Worm (Caenorhabditis elegans): ENCODE measurements around the gene unc-1.

unc-1 gene

ce11 chrX:1103702-1104262 is 41.5 kb upstream of the unc-1 start, which contains the start of gene ife-4:
Gene ife-4, plus strand, starts transcription at chrX:1104212.
- TF ChIP-seq hmg-1.2 (GFP tag; IDR thresholded peaks at IDR 0.05) (peak; percentile 44; the same call in 1 of the 2 replicates), fkh-3 (tag; optimal IDR thresholded peaks at IDR 0.05) (no peak), F49E8.2 (tag; optimal IDR thresholded peaks at IDR 0.05; ENCODE audit: insufficient read depth) (no peak), lin-26 (GFP tag; IDR thresholded peaks at IDR 0.05) (no peak), mcd-1 (GFP tag; IDR thresholded peaks at IDR 0.05) (no peak)

ce11 chrX:1096808-1097207 is 34.6 kb upstream of the unc-1 start, which contains the start of the genes pigx-1 and rme-6:
Gene pigx-1, minus strand, starts transcription at chrX:1097013.
Gene rme-6, plus strand, starts transcription at chrX:1097152.
- TF ChIP-seq attf-5 (GFP tag; optimal IDR thresholded peaks at IDR 0.05): no peak
- no peak for TF ChIP-seq chd-7 (tag; optimal IDR thresholded peaks at IDR 0.05)
- no peak for TF ChIP-seq Y53F4B.3 (GFP tag; IDR thresholded peaks at IDR 0.05)
- no peak for TF ChIP-seq ccch-3 (GFP tag; optimal IDR thresholded peaks at IDR 0.05)
- no peak for TF ChIP-seq F37B4.10 (GFP tag; IDR thresholded peaks at IDR 0.05)
- no peak for TF ChIP-seq lag-1 (GFP tag; IDR thresholded peaks at IDR 0.05)
- TF ChIP-seq sea-2 (GFP tag; IDR thresholded peaks at IDR 0.05): no peak
- no peak for TF ChIP-seq tbx-9 (tag; optimal IDR thresholded peaks at IDR 0.05; ENCODE audit: borderline replicate concordance)
- no peak for TF ChIP-seq Y56A3A.18 (GFP tag; IDR thresholded peaks at IDR 0.05)

ce11 chrX:1094332-1094731 is 32.1 kb upstream of the unc-1 start:
- TF ChIP-seq akir-1 (GFP tag; optimal IDR thresholded peaks at IDR 0.05) (no peak), dox-1 (GFP tag; IDR thresholded peaks at IDR 0.05) (no peak), zfh-2 (GFP tag; conservative IDR thresholded peaks at IDR 0.05) (no peak)

- TF ChIP-seq nhr-90 (tag; optimal IDR thresholded peaks at IDR 0.05) (peak; percentile 60), ceh-91 (GFP tag; IDR thresholded peaks at IDR 0.05) (no peak), mel-28 (tag; optimal IDR thresholded peaks at IDR 0.05; ENCODE audit: borderline replicate concordance) (no peak), ceh-58 (GFP tag; IDR thresholded peaks at IDR 0.05) (no peak), athp-1 (tag; optimal IDR thresholded peaks at IDR 0.05) (no peak), attf-3 (GFP tag; conservative IDR thresholded peaks at IDR 0.05) (no peak), ccch-3 (GFP tag; optimal IDR thresholded peaks at IDR 0.05) (no peak), F33H1.4 (GFP tag; IDR thresholded peaks at IDR 0.05) (no peak), hmg-1.2 (GFP tag; IDR thresholded peaks at IDR 0.05) (peak; percentile 77), egl-44 (GFP tag; IDR thresholded peaks at IDR 0.05) (peak; percentile 82), lin-26 (GFP tag; IDR thresholded peaks at IDR 0.05) (peak; percentile 61; the same call in 1 of the 2 replicates), nhr-80 (tag; optimal IDR thresholded peaks at IDR 0.05) (peak; percentile 95), pbrm-1 (GFP tag; IDR thresholded peaks at IDR 0.05) (peak; percentile 83), Y67H2A.10 (GFP tag; conservative IDR thresholded peaks at IDR 0.05) (peak; percentile 51; the same call in 1 of the 2 replicates), unc-130 (GFP tag; optimal IDR thresholded peaks at IDR 0.05) (no peak), hmg-20 (GFP tag; IDR thresholded peaks at IDR 0.05) (peak; percentile 79), lsl-1 (GFP tag; optimal IDR thresholded peaks at IDR 0.05) (no peak), cebp-1 (GFP tag; IDR thresholded peaks at IDR 0.05) (peak; percentile 56; the same call in 1 of the 2 replicates), cebp-1 (tag; optimal IDR thresholded peaks at IDR 0.05) (peak; percentile 89), Y53F4B.3 (GFP tag; IDR thresholded peaks at IDR 0.05) (no peak), sdz-38 (tag; optimal IDR thresholded peaks at IDR 0.05) (no peak), snpc-4 (GFP tag; optimal IDR thresholded peaks at IDR 0.05) (peak; percentile 25), snpc-4 (tag; optimal IDR thresholded peaks at IDR 0.05) (peak in 2 of 4 experiments; percentile 48 to 62), B0261.1 (tag; optimal IDR thresholded peaks at IDR 0.05) (peak; percentile 8), hsf-1 (GFP tag; IDR thresholded peaks at IDR 0.05) (no peak), gei-17 (GFP tag; optimal IDR thresholded peaks at IDR 0.05) (peak; percentile 63), somi-1 (GFP tag; optimal IDR thresholded peaks at IDR 0.05) (peak; percentile 94), snpc-1.1 (tag; optimal IDR thresholded peaks at IDR 0.05; ENCODE audit: insufficient read depth) (no peak), madf-8 (GFP tag; conservative IDR thresholded peaks at IDR 0.05) (no peak), fkh-3 (tag; optimal IDR thresholded peaks at IDR 0.05) (no peak), akir-1 (GFP tag; optimal IDR thresholded peaks at IDR 0.05) (no peak), hlh-26 (GFP tag; conservative IDR thresholded peaks at IDR 0.05) (no peak)
Observed at ce11 chrX:1093154-1093553, 30.9 kb upstream of the unc-1 start.

All from whole organism, young adult.